Fruit fly (Drosophila melanogaster) ovary, adult (tissue): ENCODE results near the gene CG12020.
A peak's percentile ranks its signal among the peaks of the same experiment; 100 is the strongest.

Experiments used
- CG17801 ChIP-seq: fragments of 200-800 bp; optimal IDR thresholded peaks from 2 replicates; lab custom pipeline; 2019; ENCODE audit warnings: missing biosample characterization, mild to moderate bottlenecking, missing genetic modification characterization, moderate library complexity; ENCODE audit not compliant: partially characterized antibody

Gene CG12020

DNA sequence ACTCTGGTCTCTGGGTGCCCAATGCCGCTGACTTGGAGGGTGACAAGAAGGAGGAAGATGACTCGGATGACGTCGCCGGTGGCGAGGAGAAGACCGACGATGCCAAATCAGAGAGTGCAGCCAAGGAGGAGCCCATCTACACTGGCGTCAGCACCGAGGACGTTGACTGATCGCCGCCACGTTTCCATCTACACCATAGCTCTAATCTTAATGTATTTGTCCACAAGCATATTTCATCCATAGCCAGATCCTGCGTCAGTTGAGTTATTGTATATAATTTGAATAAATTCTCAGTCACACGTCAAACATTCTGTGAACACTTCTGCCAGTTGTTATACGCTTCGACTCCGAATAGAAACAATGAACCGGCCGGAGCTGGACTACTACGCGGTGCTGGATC is at the start of gene CG12020:
CG12020 (plus strand) TSS at position 301 of the 400 bp plus-strand sequence.
- TF ChIP-seq CG17801 (GFP tag; lab: Kevin White, UChicago) = no peak

DNA sequence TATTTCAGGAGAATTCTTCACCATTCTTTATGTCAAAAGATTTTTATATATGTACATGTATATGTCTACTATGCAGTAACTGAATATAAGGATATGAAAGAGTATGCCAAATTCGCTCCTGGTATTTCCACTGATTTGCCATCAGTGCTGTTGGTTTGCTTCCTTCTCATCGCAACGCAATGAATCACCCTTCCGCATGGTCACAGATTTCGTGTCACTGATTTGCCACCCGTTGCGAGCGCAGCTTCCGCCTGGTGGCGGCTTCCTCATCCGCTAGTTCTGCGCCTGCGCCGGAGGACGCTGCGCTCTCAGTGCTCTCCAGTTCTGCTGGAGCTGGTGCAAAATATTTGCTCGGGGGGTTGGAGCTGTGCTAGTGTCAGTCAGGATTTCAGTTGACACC is 48.9 kb upstream of the CG12020 start:
- TF ChIP-seq CG17801 (GFP tag; lab: Kevin White, UChicago) = no peak

DNA sequence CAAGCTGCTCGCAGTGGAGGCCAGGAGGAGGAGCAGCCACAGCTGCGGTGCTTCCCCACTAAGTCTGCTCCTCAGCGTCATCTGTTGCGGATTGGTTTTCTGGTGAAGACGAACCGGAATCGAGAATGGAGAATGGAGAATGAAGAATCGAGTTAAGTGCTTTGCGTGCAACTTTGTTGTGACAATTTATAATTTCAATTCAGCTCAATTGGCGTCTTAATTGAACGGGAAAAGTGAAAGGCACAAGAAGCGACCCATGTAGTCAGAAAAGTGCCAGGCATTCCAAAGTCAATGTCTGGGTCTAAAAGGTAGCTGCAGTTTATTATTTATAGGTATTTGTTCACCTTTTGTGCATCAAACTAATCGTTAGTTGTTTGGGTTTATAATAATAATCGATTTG is 42.8 kb upstream of the CG12020 start:
- no peak for TF ChIP-seq CG17801 (GFP tag; lab: Kevin White, UChicago)

DNA sequence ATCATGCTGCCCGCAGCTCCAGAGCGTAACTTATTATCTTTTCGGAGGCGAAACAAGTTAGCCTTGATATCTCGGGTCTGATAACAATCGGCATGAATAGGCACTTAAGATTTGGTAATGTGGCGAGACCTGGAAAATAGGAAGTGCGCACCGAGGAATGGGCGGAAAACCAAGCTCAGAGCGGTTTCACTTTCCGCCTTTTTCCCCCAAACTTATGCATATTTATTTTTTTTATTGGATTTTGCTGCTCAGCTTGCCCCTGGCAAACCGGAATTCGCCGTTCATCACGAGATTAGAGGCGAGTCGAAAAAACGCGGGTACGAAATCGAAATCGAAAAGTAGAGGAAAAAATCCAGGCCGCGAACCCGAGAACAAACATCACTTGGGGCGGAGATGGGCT is 42.2 kb upstream of the CG12020 start:
- no peak for TF ChIP-seq CG17801 (GFP tag; lab: Kevin White, UChicago)

DNA sequence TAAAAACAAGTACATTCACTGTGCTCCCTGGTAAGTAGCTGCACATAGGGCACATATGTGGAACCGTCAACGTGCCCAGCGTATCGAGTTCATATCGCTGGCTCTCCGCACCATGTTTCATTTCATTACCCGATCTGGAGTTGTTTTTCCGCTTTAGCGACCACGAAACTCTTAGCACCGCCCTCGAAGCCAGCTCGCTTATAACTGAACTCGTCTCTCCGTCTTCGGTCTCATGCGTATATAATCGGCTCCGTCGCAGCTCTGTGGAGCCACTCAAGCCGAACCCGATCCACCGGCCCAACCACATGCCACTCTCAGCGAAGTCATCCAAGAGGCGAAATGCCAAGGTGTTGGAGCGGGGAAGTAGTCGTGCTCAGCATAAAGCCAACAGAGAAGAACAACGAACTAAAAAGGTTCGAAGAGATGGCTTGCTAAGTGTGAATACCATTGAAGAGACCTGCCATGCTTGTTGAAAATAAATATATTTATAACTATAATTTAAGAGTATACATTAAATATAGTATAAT is 41.6 kb upstream of the CG12020 start, which contains the start of gene Cht2:
Cht2 (minus strand) TSS at position 477 of the 527 bp plus-strand sequence.
- TF ChIP-seq CG17801 (GFP tag; lab: Kevin White, UChicago) = peak; percentile 56

DNA sequence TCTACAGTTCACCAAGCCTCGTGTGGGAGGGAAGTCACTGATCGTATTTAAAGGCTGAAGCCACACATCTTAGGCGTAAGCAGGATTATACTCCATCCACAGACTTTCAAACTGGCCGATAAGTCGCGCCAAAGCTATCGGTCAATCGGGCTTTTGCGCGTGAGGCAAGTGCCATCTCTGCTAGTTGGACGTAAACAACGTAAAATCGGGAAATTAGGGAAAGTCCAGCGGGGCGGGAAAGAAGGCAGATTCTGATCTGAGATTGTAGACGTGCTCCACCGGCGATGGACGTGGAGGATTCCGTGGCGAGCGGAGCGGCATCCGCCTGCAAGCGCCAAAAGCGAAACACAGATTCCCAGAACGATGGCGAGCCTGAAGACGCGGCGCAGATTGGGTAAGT is 41.0 kb upstream of the CG12020 start, which contains the start of gene CG8001:
CG8001 (plus strand) TSS at position 17 of the 400 bp plus-strand sequence.
- no peak for TF ChIP-seq CG17801 (GFP tag; lab: Kevin White, UChicago)

DNA sequence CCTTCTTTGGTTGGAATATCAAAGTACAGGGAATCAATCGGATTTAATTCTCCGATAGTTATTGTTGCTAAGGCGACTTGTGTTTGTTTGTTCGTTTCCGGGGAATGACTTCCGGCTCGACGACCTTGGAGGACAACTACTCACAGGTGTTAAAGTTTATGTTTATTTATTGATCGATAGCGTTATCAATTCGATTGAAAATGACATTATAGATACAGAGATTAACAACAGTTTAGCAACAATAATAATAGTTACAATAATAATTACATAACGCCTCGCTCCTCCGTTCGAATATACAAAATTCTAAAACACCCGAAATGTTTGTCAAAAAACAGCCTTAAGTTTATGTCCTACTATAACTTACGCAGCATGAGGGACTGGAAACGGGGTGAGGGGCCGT is 25.4 kb upstream of the CG12020 start, which contains the start of gene Dhc62B:
Dhc62B (minus strand) TSS at position 101 of the 400 bp plus-strand sequence.
- no peak for TF ChIP-seq CG17801 (GFP tag; lab: Kevin White, UChicago)

DNA sequence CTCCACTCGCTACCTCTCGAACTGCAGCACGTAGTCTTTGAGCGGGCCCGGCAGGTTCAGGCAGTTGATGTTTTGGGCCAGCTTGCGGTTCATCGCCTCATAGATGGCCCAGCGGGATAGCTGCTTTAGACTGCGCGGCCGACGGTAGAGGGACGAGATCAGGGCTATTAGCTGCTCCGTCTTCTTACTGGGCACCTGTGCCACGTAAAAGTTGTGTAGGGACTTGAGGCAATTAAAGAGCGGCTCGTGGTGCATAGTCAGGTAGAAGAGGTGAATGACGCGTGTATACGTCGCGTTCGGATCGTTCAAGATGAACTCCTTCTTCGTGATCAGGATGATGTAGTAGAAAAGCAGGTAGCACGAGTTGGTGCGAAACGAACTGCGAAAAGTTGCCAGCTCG is 24.5 kb upstream of the CG12020 start:
- TF ChIP-seq CG17801 (GFP tag; lab: Kevin White, UChicago) = no peak

DNA sequence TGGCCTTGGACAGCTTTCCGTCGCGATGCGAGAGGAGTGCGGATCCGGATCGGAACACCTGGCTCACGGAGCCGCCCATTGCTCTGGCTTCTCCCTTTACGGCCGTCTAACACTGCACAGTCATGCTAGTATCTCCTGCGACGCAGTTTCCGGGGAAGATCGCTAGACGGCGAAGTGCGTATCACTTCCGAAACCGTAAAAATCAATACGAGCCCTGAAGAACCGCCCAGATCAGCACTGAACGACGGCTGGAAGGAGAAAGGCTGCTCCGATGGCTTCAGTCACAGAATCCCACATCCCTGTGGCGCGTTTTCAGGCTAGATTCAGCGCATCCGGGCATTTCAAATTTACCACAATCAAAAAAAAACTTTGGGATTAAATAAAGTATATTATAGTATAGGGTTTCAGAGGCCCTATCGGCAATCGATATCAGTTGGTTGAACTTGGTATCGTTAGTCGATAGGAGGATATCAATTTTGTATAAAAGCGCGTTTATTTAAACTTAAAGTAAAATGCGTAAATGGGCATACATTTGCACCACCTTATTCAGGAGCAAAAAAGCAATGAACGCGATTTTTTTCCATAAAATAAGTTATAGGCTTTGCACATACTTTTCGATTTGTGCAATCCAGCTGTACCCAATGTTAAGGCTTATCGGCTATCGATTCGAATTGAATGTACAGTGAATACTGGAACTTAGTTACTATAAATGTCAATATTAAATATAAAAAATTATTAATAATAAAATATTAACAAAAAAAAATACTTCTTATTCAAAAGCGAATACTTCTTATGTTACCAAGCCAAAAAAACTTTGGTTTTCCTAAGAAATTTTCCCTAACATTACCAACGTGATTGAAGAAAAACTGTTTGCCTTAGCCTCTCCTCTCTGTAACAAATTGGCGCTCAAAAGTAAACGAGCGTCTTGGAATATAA is 22.1 kb upstream of the CG12020 start, which contains the start of the genes CG13933 and PolD2:
CG13933 (minus strand) TSS at position 435 of the 936 bp plus-strand sequence.
PolD2 (plus strand) TSS at position 921 of the 936 bp plus-strand sequence.
- TF ChIP-seq CG17801 (GFP tag; lab: Kevin White, UChicago) = peak; percentile 94

DNA sequence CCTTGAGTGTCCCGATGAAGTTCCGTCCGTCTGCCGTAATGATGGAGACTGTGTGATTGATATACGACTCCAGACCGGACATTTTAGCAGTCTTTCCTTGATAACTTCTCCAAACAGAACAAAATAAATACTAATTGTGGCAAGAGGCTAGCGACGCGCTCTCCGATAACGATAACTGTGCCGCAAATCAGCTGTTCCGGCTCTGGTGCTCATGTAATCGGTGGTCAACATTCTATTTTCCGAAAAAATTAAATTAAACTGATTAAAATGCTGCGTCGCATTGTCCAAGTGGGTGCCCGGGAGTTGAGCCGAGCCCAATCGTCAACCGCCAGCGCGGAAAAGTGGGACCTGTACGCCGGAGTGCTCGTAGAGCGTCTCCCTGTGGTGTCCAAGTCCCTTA is 19.9 kb upstream of the CG12020 start, which contains the start of the genes CG2021 and mRpL46:
CG2021 (minus strand) TSS at position 163 of the 400 bp plus-strand sequence.
mRpL46 (plus strand) TSS at position 191 of the 400 bp plus-strand sequence.
- TF ChIP-seq CG17801 (GFP tag; lab: Kevin White, UChicago) = no peak

DNA sequence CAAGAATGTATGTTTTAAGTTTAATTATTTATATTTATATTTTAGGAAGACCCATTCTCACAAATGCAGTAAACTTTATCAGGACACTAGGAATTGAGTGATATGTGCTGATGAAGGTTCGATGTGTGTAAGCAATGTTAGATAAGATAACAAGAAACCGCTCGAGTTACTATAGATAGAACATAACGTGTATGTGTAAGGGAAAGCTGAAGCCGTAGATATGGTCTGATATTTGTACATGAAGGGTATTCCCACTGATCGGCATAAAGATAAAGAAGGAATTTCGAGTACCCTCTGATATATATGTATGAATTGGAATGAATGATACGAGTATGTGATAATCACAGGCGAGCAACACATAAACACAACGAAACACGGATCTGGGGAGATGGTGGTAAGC is 13.0 kb upstream of the CG12020 start:
- no peak for TF ChIP-seq CG17801 (GFP tag; lab: Kevin White, UChicago)

DNA sequence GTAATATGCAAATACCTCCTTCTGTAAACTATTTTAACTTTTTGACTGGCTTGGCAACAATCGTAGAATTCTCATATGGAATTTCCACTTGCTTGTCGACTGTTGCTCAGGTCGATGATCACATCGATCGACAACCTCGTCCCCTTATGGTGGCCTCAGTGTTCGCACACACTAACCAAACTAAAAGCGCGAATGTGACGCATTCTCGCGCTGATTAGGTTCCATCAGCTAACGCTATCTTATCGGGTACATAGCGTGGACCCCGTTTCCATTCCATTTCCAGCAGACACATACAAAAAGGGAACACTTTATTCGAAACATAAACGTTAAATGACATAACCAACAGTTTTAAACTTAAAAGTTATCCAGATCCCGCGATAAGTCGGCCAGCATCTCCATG is 7.8 kb upstream of the CG12020 start:
- no peak for TF ChIP-seq CG17801 (GFP tag; lab: Kevin White, UChicago)

DNA sequence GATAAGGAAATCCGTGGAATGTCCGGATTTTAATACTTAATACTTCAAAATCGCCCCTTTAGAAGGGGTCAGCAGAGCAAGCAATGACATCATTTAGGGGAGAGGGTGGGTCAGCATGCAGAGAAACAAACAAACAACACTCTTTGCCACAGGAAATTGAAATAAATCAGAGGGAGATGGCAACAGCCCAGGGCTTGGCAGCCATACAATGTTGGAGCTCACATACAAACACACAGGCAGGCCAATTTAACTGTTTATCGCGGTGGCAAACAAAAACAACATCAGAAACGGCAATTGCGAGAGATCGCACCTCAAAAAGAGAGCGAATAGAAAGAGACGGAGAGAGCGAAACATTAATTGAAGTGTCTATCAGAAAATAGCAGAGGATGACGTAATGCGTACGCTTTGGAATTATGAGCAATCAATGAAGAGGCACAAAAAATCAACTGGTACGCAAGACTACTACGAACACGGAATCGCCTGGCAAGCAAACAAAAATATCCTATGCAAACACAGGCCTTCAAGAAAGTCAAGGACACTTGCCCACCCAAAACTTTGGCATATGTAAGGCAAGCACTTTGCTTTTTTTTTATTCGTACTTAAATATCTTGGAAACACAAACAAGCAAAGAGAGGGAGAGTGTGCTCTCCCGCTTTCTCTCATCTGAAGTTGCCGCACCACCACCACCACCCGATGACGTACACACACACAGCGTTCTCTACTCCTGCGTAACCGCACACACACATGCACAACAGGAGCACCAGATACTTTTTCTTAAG is 2.8 kb upstream of the CG12020 start:
- TF ChIP-seq CG17801 (GFP tag; lab: Kevin White, UChicago) = peak; percentile 3

DNA sequence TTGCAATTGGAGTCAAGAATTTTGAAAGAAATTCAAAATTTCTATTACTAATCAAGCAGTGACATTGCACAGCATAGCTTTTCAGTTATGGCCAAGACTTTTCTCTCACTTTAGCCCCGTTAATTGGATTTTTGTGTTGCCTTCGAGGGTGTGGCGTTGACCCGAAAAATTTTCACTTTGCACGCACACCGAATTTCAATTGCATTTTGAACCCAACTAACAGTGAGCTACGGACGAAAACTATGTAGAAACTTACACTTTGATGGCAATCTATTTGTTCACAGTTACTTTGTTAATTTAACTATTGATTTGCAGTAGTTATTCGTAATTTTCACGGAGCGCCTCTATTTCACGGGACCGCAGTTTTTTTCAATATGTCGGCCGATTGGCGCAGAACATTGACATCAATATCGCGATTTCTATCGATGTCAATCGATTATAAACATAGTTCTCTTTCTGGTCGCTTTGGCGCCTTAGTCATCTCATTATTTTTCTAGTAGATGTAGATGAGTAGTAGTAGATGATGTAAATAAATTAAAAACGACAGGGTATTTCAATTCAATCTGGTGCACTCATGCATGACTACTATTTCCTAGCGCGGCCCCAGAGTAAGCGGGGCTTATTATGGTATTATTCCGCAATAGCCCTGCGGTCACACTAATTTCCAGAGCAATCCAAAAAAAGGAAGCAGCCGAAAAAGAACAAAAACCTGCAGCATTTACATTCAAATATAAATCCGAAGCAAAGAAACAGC is 2.0 kb upstream of the CG12020 start, which contains the start of the genes alpha-Spec, dlt and Cdc37:
alpha-Spec (minus strand) TSS at position 386 of the 754 bp plus-strand sequence.
dlt (minus strand) TSS at position 386 of the 754 bp plus-strand sequence.
Cdc37 (plus strand) TSS at position 450 of the 754 bp plus-strand sequence.
- peak; percentile 75 for TF ChIP-seq CG17801 (GFP tag; lab: Kevin White, UChicago)
